Fruit fly (Drosophila melanogaster) whole organism, embryonic: ENCODE measurements around the gene Cyp4ac3.

ENCODE experiments used
- B-H2 ChIP-seq: fragments of 200-800 bp; sonication (Bioruptor generic); optimal IDR thresholded peaks from 2 replicates; lab custom pipeline; 2018; ENCODE audit warnings: missing biosample characterization, mild to moderate bottlenecking, missing genetic modification characterization
- CG10366 ChIP-seq: fragments of 200-800 bp; sonication (Bioruptor generic); IDR thresholded peaks from 2 replicates; pipeline ENCODE4 v1.3.6; 2022; ENCODE audit warnings: missing biosample characterization, missing genetic modification characterization
- CG10543 ChIP-seq: fragments of 200-800 bp; sonication (Bioruptor generic); optimal IDR thresholded peaks from 3 replicates; lab custom pipeline; 2017; ENCODE audit warnings: missing biosample characterization, mild to moderate bottlenecking, missing genetic modification characterization, moderate library complexity
- CG10979 ChIP-seq: fragments of 200-800 bp; sonication (Bioruptor generic); optimal IDR thresholded peaks from 2 replicates; lab custom pipeline; 2018; ENCODE audit warnings: missing biosample characterization, mild to moderate bottlenecking, missing genetic modification characterization, moderate library complexity
- CG11504 ChIP-seq: fragments of 200-800 bp; sonication (Bioruptor generic); optimal IDR thresholded peaks from 3 replicates; lab custom pipeline; 2019; ENCODE audit warnings: missing biosample characterization, mild to moderate bottlenecking, missing genetic modification characterization, moderate library complexity
- CG13624 ChIP-seq: fragments of 200-800 bp; sonication (Bioruptor generic); optimal IDR thresholded peaks from 2 replicates; lab custom pipeline; 2016; ENCODE audit warnings: missing biosample characterization, missing genetic modification characterization
- CG1602 ChIP-seq: fragments of 200-800 bp; sonication (Bioruptor generic); optimal IDR thresholded peaks from 3 replicates; lab custom pipeline; 2016; ENCODE audit warnings: missing biosample characterization, missing genetic modification characterization
- CG16815 ChIP-seq: fragments of 200-800 bp; sonication (Bioruptor generic); optimal IDR thresholded peaks from 3 replicates; lab custom pipeline; 2017; ENCODE audit warnings: missing biosample characterization, mild to moderate bottlenecking, missing genetic modification characterization
- CG17361 ChIP-seq: fragments of 200-800 bp; sonication (Bioruptor generic); IDR thresholded peaks from 3 replicates; pipeline ENCODE4 v1.3.6; 2022; ENCODE audit warnings: missing biosample characterization, missing genetic modification characterization
- CG1792 ChIP-seq: fragments of 200-800 bp; sonication (Bioruptor generic); optimal IDR thresholded peaks from 2 replicates; lab custom pipeline; 2016; ENCODE audit warnings: missing biosample characterization, missing genetic modification characterization
- CG2678 ChIP-seq: fragments of 200-800 bp; sonication (Bioruptor generic); optimal IDR thresholded peaks from 3 replicates; lab custom pipeline; 2019; ENCODE audit warnings: missing biosample characterization, mild to moderate bottlenecking, missing genetic modification characterization, moderate library complexity
- CG31224 ChIP-seq: fragments of 200-800 bp; sonication (Bioruptor generic); IDR thresholded peaks from 2 replicates; pipeline ENCODE4 v1.3.6; 2022; ENCODE audit warnings: missing biosample characterization, missing genetic modification characterization
- CG4328 ChIP-seq: fragments of 200-800 bp; sonication (Bioruptor generic); optimal IDR thresholded peaks from 3 replicates; lab custom pipeline; 2017; ENCODE audit warnings: missing biosample characterization, missing genetic modification reagents, missing genetic modification characterization
- CG6272 ChIP-seq: fragments of 200-800 bp; sonication (Bioruptor generic); IDR thresholded peaks from 2 replicates; pipeline ENCODE4 v1.3.6; 2022; ENCODE audit warnings: missing biosample characterization, missing genetic modification characterization
- CG7786 ChIP-seq: fragments of 200-800 bp; sonication (Bioruptor generic); optimal IDR thresholded peaks from 2 replicates; lab custom pipeline; 2016; ENCODE audit warnings: missing biosample characterization, missing genetic modification characterization
- CG7963 ChIP-seq: fragments of 200-800 bp; sonication (Bioruptor generic); IDR thresholded peaks from 3 replicates; pipeline ENCODE4 v1.3.6; 2022; ENCODE audit warnings: missing biosample characterization, missing genetic modification characterization; ENCODE audit not compliant: partially characterized antibody
- CG9609 ChIP-seq: fragments of 200-800 bp; sonication (Bioruptor generic); optimal IDR thresholded peaks from 3 replicates; lab custom pipeline; 2016; ENCODE audit warnings: missing biosample characterization, missing genetic modification characterization
- CG9817 ChIP-seq: fragments of 200-800 bp; sonication (Bioruptor generic); optimal IDR thresholded peaks from 2 replicates; lab custom pipeline; 2018; ENCODE audit warnings: missing biosample characterization, mild to moderate bottlenecking, missing genetic modification characterization, moderate library complexity
- CG9876 ChIP-seq: fragments of 200-800 bp; sonication (Bioruptor generic); optimal IDR thresholded peaks from 2 replicates; lab custom pipeline; 2016; ENCODE audit warnings: missing biosample characterization, missing genetic modification characterization
- Dbx ChIP-seq: fragments of 200-800 bp; sonication (Bioruptor generic); IDR thresholded peaks from 3 replicates; pipeline ENCODE4 v1.3.6; 2022; ENCODE audit warnings: missing biosample characterization, missing genetic modification characterization
- H15 ChIP-seq: fragments of 200-800 bp; sonication (Bioruptor generic); IDR thresholded peaks from 3 replicates; pipeline ENCODE4 v1.3.6; 2022; ENCODE audit warnings: missing biosample characterization, missing genetic modification characterization
- HLHmδ ChIP-seq: fragments of 200-800 bp; sonication (Bioruptor generic); optimal IDR thresholded peaks from 2 replicates; lab custom pipeline; 2018; ENCODE audit warnings: missing biosample characterization, mild to moderate bottlenecking, missing genetic modification characterization, moderate library complexity
- Max ChIP-seq: fragments of 200-800 bp; sonication (Bioruptor generic); optimal IDR thresholded peaks from 2 replicates; lab custom pipeline; 2016; ENCODE audit warnings: missing biosample characterization, mild to moderate bottlenecking, missing genetic modification characterization
- NC2β ChIP-seq: fragments of 200-800 bp; sonication (Bioruptor generic); optimal IDR thresholded peaks from 2 replicates; lab custom pipeline; 2016; ENCODE audit warnings: missing biosample characterization, missing genetic modification characterization
- Oli ChIP-seq: fragments of 200-800 bp; sonication (Bioruptor generic); optimal IDR thresholded peaks from 2 replicates; lab custom pipeline; 2018; ENCODE audit warnings: missing biosample characterization, mild to moderate bottlenecking, missing genetic modification characterization, moderate library complexity
- Pdp1 ChIP-seq, 2 experiments: fragments of 200-800 bp; sonication (Bioruptor generic); optimal IDR thresholded peaks; 3 replicates each; lab custom pipeline; 2016; ENCODE audit warnings: missing biosample characterization in 2 of 2, missing genetic modification characterization in 2 of 2, mild to moderate bottlenecking in 1 of 2, moderate library complexity in 1 of 2
- Ptx1 ChIP-seq: fragments of 200-800 bp; sonication (Bioruptor generic); IDR thresholded peaks from 2 replicates; pipeline ENCODE4 v1.3.6; 2022; ENCODE audit warnings: missing biosample characterization, missing genetic modification characterization
- Scr ChIP-seq: fragments of 200-800 bp; sonication (Bioruptor generic); IDR thresholded peaks from 2 replicates; pipeline ENCODE4 v1.3.6; 2022; ENCODE audit warnings: missing biosample characterization, missing genetic modification characterization; ENCODE audit not compliant: partially characterized antibody
- Sox102F ChIP-seq: fragments of 200-800 bp; sonication (Bioruptor generic); optimal IDR thresholded peaks from 2 replicates; lab custom pipeline; 2018; ENCODE audit warnings: missing biosample characterization, mild to moderate bottlenecking, missing genetic modification characterization, moderate library complexity
- Sry-β ChIP-seq: fragments of 200-800 bp; sonication (Bioruptor generic); optimal IDR thresholded peaks from 2 replicates; lab custom pipeline; 2018; ENCODE audit warnings: missing biosample characterization, mild to moderate bottlenecking, missing genetic modification characterization, moderate library complexity
- TFAM ChIP-seq: fragments of 200-800 bp; sonication (Bioruptor generic); optimal IDR thresholded peaks from 2 replicates; lab custom pipeline; 2017; ENCODE audit warnings: missing biosample characterization, missing genetic modification characterization, inconsistent platforms
- bsh ChIP-seq, 2 experiments: fragments of 200-800 bp; sonication (Bioruptor generic); optimal IDR thresholded peaks; 2 replicates each; lab custom pipeline; 2017 to 2018; ENCODE audit warnings: mild to moderate bottlenecking in 2 of 2, missing biosample characterization in 2 of 2, missing genetic modification characterization in 2 of 2, moderate library complexity in 1 of 2
- chinmo ChIP-seq: fragments of 200-800 bp; sonication (Bioruptor generic); IDR thresholded peaks from 4 replicates; pipeline ENCODE4 v1.3.6; 2022; ENCODE audit warnings: missing biosample characterization, missing genetic modification characterization; ENCODE audit not compliant: partially characterized antibody
- dmrt11E ChIP-seq: fragments of 200-800 bp; sonication (Bioruptor generic); optimal IDR thresholded peaks from 3 replicates; lab custom pipeline; 2018; ENCODE audit warnings: missing biosample characterization, mild to moderate bottlenecking, missing genetic modification characterization, moderate library complexity
- dmrt99B ChIP-seq: fragments of 200-800 bp; sonication (Bioruptor generic); optimal IDR thresholded peaks from 2 replicates; lab custom pipeline; 2018; ENCODE audit warnings: missing biosample characterization, mild to moderate bottlenecking, missing genetic modification characterization, moderate library complexity
- gem ChIP-seq: fragments of 200-800 bp; sonication (Bioruptor generic); optimal IDR thresholded peaks from 2 replicates; lab custom pipeline; 2019; ENCODE audit warnings: missing biosample characterization, mild to moderate bottlenecking, missing genetic modification characterization, moderate library complexity
- gsb ChIP-seq: fragments of 200-800 bp; sonication (Bioruptor generic); IDR thresholded peaks from 2 replicates; pipeline ENCODE4 v1.3.6; 2022; ENCODE audit warnings: missing biosample characterization, missing genetic modification characterization
- ken ChIP-seq: fragments of 200-800 bp; sonication (Bioruptor generic); IDR thresholded peaks from 3 replicates; pipeline ENCODE4 v1.3.6; 2022; ENCODE audit warnings: missing biosample characterization, missing genetic modification characterization
- mam ChIP-seq: fragments of 200-800 bp; sonication (Bioruptor generic); optimal IDR thresholded peaks from 3 replicates; lab custom pipeline; 2016; ENCODE audit warnings: missing biosample characterization, missing genetic modification characterization
- pan ChIP-seq, 4 experiments: fragments of >200 bp in 3 of 4; fragments of 200-800 bp in 1 of 4; sonication (Bioruptor generic) in 1 of 4; optimal IDR thresholded peaks in 3 of 4; IDR thresholded peaks in 1 of 4; 2 replicates each; pipeline versions ENCODE4 v1.3.6 to Lab custom; 2017 to 2022; ENCODE audit warnings: missing biosample characterization in 2 of 4, missing genetic modification characterization in 2 of 4, mixed read lengths in 1 of 4
- pb ChIP-seq: fragments of 200-800 bp; sonication (Bioruptor generic); optimal IDR thresholded peaks from 3 replicates; lab custom pipeline; 2016; ENCODE audit warnings: missing biosample characterization, missing genetic modification characterization
- ro ChIP-seq: fragments of 200-800 bp; sonication (Bioruptor generic); IDR thresholded peaks from 2 replicates; pipeline ENCODE4 v1.3.6; 2022; ENCODE audit warnings: missing biosample characterization, missing genetic modification characterization
- row ChIP-seq: fragments of 200-800 bp; sonication (Bioruptor generic); IDR thresholded peaks from 3 replicates; pipeline ENCODE4 v1.3.6; 2022; ENCODE audit warnings: missing biosample characterization, missing genetic modification characterization
- sens ChIP-seq: fragments of 200-800 bp; sonication (Bioruptor generic); peaks from one replicate; lab custom pipeline; 2016; ENCODE audit warnings: missing biosample characterization, missing genetic modification characterization
- tin ChIP-seq: fragments of 200-800 bp; sonication (Bioruptor generic); optimal IDR thresholded peaks from 3 replicates; lab custom pipeline; 2016; ENCODE audit warnings: missing biosample characterization, missing genetic modification characterization

Gene Cyp4ac3

DNA sequence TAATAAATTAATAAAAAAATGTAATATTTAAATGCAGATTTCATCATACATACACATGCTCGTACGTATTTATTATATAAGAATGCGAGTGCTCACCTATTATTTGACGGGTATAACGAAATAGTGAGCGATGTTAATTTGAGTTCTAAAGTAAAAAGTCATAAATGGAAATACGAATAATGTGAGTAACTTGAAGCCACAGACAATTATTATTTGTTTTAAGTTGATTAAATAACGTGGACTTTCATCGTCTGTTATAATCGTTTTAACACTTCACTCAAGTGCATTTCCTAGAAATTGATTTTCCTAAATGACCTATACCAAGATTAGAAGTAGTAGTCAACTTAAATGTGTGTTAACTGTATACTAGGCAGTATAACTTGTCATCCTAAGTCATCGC is 34.0 kb downstream of the Cyp4ac3 start:
- TF ChIP-seq CG16815 (GFP tag; lab: Kevin White, UChicago): no peak
- TF ChIP-seq gsb: no peak
- no peak for TF ChIP-seq CG7963 (GFP tag; lab: Robert Waterston, UW)
- TF ChIP-seq row: peak; percentile 27; the same call in 2 of the 3 replicates
- TF ChIP-seq CG11504 (tag; lab: Kevin White, UChicago): peak; percentile 5
- no peak for TF ChIP-seq H15
- TF ChIP-seq Oli (tag; lab: Kevin White, UChicago): peak; percentile 22
- no peak for TF ChIP-seq CG17361 (GFP tag; lab: Robert Waterston, UW)
- TF ChIP-seq CG4328: no peak
- no peak for TF ChIP-seq CG2678 (tag; lab: Kevin White, UChicago)
- no peak for TF ChIP-seq Scr (GFP tag; lab: Robert Waterston, UW)
- TF ChIP-seq CG13624 (GFP tag; lab: Kevin White, UChicago): no peak
- peak; percentile 17; the same call in 1 of the 2 replicates for TF ChIP-seq Ptx1 (GFP tag; lab: Robert Waterston, UW)
- no peak for TF ChIP-seq tin (GFP tag; lab: Kevin White, UChicago)
- TF ChIP-seq HLHmδ (GFP tag; lab: Kevin White, UChicago): no peak
- no peak for TF ChIP-seq Max (GFP tag; lab: Kevin White, UChicago)
- no peak for TF ChIP-seq CG9609 (GFP tag; lab: Kevin White, UChicago)
- TF ChIP-seq CG10366 (GFP tag; lab: Robert Waterston, UW): no peak
- peak; percentile 27 for TF ChIP-seq Sox102F (GFP tag; lab: Kevin White, UChicago)
- TF ChIP-seq pb: no peak
- TF ChIP-seq dmrt99B (tag; lab: Kevin White, UChicago): peak; percentile 24
- TF ChIP-seq bsh (GFP tag; optimal IDR thresholded peaks at IDR 0.05; lab: Kevin White, UChicago): peak in 1 of 2 experiments; percentile 3
- no peak for TF ChIP-seq chinmo (GFP tag; lab: Robert Waterston, UW)
- TF ChIP-seq CG10979 (tag; lab: Kevin White, UChicago): no peak
- TF ChIP-seq ro (GFP tag; lab: Robert Waterston, UW): no peak
- TF ChIP-seq gem: peak; percentile 28
- TF ChIP-seq B-H2: no peak
- peak in 1 of 2 experiments; percentile 64 for TF ChIP-seq Pdp1 (GFP tag; optimal IDR thresholded peaks at IDR 0.05; lab: Kevin White, UChicago)
- no peak for TF ChIP-seq CG31224 (GFP tag; lab: Robert Waterston, UW)
- TF ChIP-seq ken: 0 out of 3 replicates have a peak, but pooled peaks have one; percentile 14
- no peak for TF ChIP-seq Sry-β (GFP tag; lab: Kevin White, UChicago)
- no peak for TF ChIP-seq CG10543 (GFP tag; lab: Kevin White, UChicago)
- no peak for TF ChIP-seq Dbx (GFP tag; lab: Robert Waterston, UW)
- TF ChIP-seq CG9876 (GFP tag; lab: Kevin White, UChicago): no peak
- no peak for TF ChIP-seq TFAM (GFP tag; lab: Kevin White, UChicago)
- TF ChIP-seq mam (GFP tag; lab: Kevin White, UChicago): no peak
- TF ChIP-seq CG1792 (GFP tag; lab: Kevin White, UChicago): no peak
- TF ChIP-seq pan (optimal IDR thresholded peaks at IDR 0.05; lab: Kevin White, UChicago): no peak
- no peak for TF ChIP-seq pan (GFP tag; optimal IDR thresholded peaks at IDR 0.05 in 1 of 2, IDR thresholded peaks at IDR 0.05 in 1 of 2)
- TF ChIP-seq NC2β (GFP tag; lab: Kevin White, UChicago): no peak
- no peak for TF ChIP-seq CG9817 (tag; lab: Kevin White, UChicago)
- no peak for TF ChIP-seq dmrt11E (tag; lab: Kevin White, UChicago)
- no peak for TF ChIP-seq CG1602 (GFP tag; lab: Kevin White, UChicago)
- TF ChIP-seq sens (GFP tag; lab: Kevin White, UChicago): peak; percentile 72
- no peak for TF ChIP-seq CG6272 (GFP tag; lab: Robert Waterston, UW)
- TF ChIP-seq CG7786: no peak
